Fruit fly (Drosophila melanogaster) Kc167 (cell line): Measurements from ENCODE around the gene CG13733.

Source experiments
- h ChIP-seq: fragments of >200 bp; optimal IDR thresholded peaks from 3 replicates; lab custom pipeline; 2018; ENCODE audit warnings: missing external identifiers
- insv ChIP-seq: fragments of >200 bp; optimal IDR thresholded peaks from 3 replicates; lab custom pipeline; 2018; ENCODE audit warnings: missing external identifiers
- psq ChIP-seq: fragments of >200 bp; optimal IDR thresholded peaks from 2 replicates; lab custom pipeline; 2017; ENCODE audit warnings: missing external identifiers

dm6 chr3L:17465804-17466203 is 12.9 kb downstream of the CG13733 start, which contains the start of gene QIL1:
- no peak for TF ChIP-seq h (lab: Kevin White, UChicago)
- no peak for TF ChIP-seq psq (lab: Kevin White, UChicago)
- TF ChIP-seq insv: no peak
